Fruit fly (Drosophila melanogaster): Measurements from ENCODE around the gene Hsp68.
A peak's percentile ranks its signal among the peaks of the same experiment; 100 is the strongest.

Hsp68 gene

dm6 chr3R:24021895-24022294 is 35.2 kb downstream of the Hsp68 start:
- TF ChIP-seq abd-A (tag; optimal IDR thresholded peaks at IDR 0.05) (peak; percentile 3), CG14667 (GFP tag; IDR thresholded peaks at IDR 0.05) (no peak), yki (optimal IDR thresholded peaks at IDR 0.05) (no peak), sd (tag; optimal IDR thresholded peaks at IDR 0.05) (peak; percentile 94), Med (GFP tag) (peak; percentile 39), CG14860 (GFP tag; IDR thresholded peaks at IDR 0.05; ENCODE audit: partially characterized antibody) (no peak)

dm6 chr3R:24017648-24018047 is 39.5 kb downstream of the Hsp68 start:
- TF ChIP-seq Sry-β (GFP tag; optimal IDR thresholded peaks at IDR 0.05) (no peak), CG9932 (GFP tag; IDR thresholded peaks at IDR 0.05) (no peak), row (GFP tag; IDR thresholded peaks at IDR 0.05) (peak; percentile 26; the same call in 1 of the 3 replicates), CG3065 (GFP tag; optimal IDR thresholded peaks at IDR 0.05) (no peak), ac (GFP tag; optimal IDR thresholded peaks at IDR 0.05) (no peak), HLHmδ (GFP tag; optimal IDR thresholded peaks at IDR 0.05) (no peak), tll (GFP tag; optimal IDR thresholded peaks at IDR 0.05) (no peak), CG11695 (GFP tag; IDR thresholded peaks at IDR 0.05) (0 out of 3 replicates have a peak, but pooled peaks have one; percentile 25), HHEX (GFP tag; optimal IDR thresholded peaks at IDR 0.05) (no peak), CG3726 (GFP tag; IDR thresholded peaks at IDR 0.05) (no peak), CG11504 (tag; optimal IDR thresholded peaks at IDR 0.05) (no peak), nerfin-1 (tag; optimal IDR thresholded peaks at IDR 0.05) (no peak), wor (GFP tag; IDR thresholded peaks at IDR 0.05) (no peak), D19B (GFP tag; optimal IDR thresholded peaks at IDR 0.05) (peak; percentile 34), CG18476 (GFP tag; optimal IDR thresholded peaks at IDR 0.05) (no peak), pan (optimal IDR thresholded peaks at IDR 0.05) (no peak), pan (GFP tag; optimal IDR thresholded peaks at IDR 0.05 in 1 of 2, IDR thresholded peaks at IDR 0.05 in 1 of 2) (peak in 1 of 2 experiments; percentile 37), CG17829 (tag; optimal IDR thresholded peaks at IDR 0.05) (no peak), Oli (tag; optimal IDR thresholded peaks at IDR 0.05) (peak; percentile 10), Med (GFP tag) (peak; percentile 54), zf30C (GFP tag; optimal IDR thresholded peaks at IDR 0.05) (no peak), Hr51 (GFP tag; optimal IDR thresholded peaks at IDR 0.05) (peak in 1 of 2 experiments; percentile 10), CG13894 (tag; optimal IDR thresholded peaks at IDR 0.05) (no peak), pros (GFP tag; optimal IDR thresholded peaks at IDR 0.05) (no peak), Sox102F (GFP tag; optimal IDR thresholded peaks at IDR 0.05) (peak; percentile 9), CG12942 (GFP tag; optimal IDR thresholded peaks at IDR 0.05) (no peak), CG14050 (GFP tag; IDR thresholded peaks at IDR 0.05) (no peak), CG10209 (GFP tag; optimal IDR thresholded peaks at IDR 0.05) (no peak), CG18262 (tag; optimal IDR thresholded peaks at IDR 0.05) (no peak), pita (GFP tag; optimal IDR thresholded peaks at IDR 0.05) (no peak), scrt (GFP tag; optimal IDR thresholded peaks at IDR 0.05) (no peak), CG6689 (GFP tag; IDR thresholded peaks at IDR 0.05) (no peak), CG7372 (GFP tag; IDR thresholded peaks at IDR 0.05) (peak; percentile 52; the same call in 1 of the 2 replicates), pfk (GFP tag; optimal IDR thresholded peaks at IDR 0.05) (no peak), stc (GFP tag; IDR thresholded peaks at IDR 0.05) (peak; percentile 8; the same call in 1 of the 2 replicates), cad (GFP tag; optimal IDR thresholded peaks at IDR 0.05) (no peak), CG6813 (GFP tag; optimal IDR thresholded peaks at IDR 0.05) (no peak), B-H1 (GFP tag; IDR thresholded peaks at IDR 0.05) (no peak), E2f2 (GFP tag; IDR thresholded peaks at IDR 0.05) (no peak), otp (GFP tag; IDR thresholded peaks at IDR 0.05) (0 out of 3 replicates have a peak, but pooled peaks have one; percentile 36), CG12236 (GFP tag; optimal IDR thresholded peaks at IDR 0.05) (no peak), CG6272 (GFP tag; IDR thresholded peaks at IDR 0.05) (no peak), Tbp (GFP tag; optimal IDR thresholded peaks at IDR 0.05) (no peak), chm (GFP tag; IDR thresholded peaks at IDR 0.05) (no peak), CG17186 (GFP tag; optimal IDR thresholded peaks at IDR 0.05) (no peak)

Measured in whole organism, embryonic.